Worm (Caenorhabditis elegans): Measurements from ENCODE around the gene rfs-1.

DNA sequence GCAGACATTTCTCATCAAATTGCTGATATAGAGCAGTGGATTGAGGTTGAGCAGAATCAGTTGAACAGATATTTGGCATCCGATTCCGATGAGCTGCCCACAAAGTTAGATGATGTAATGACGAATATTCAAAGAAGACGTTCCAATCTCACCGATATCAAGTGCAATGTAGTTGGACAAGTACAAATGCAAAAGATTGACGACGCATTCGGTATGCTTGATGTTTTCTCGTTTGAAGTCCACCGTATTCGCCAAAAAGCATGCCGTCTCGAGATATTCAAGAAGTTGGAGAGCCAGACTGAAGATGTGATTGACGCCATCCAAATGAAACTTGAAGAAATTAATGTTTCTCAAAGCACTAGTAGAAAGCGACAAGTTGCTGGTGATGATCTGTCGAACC lies 41.1 kb upstream of the rfs-1 start:
- no peak for TF ChIP-seq elt-1 (tag; optimal IDR thresholded peaks at IDR 0.05)
- TF ChIP-seq blmp-1 (tag; optimal IDR thresholded peaks at IDR 0.05; ENCODE audit: insufficient read depth) = no peak
